Fruit fly (Drosophila melanogaster) whole organism, embryonic: ENCODE measurements around the gene CG16710.

Experiments used
- Atf6 ChIP-seq: fragments of 200-800 bp; sonication (Bioruptor generic); IDR thresholded peaks from 2 replicates; pipeline ENCODE4 v1.3.6; 2022; ENCODE audit warnings: missing biosample characterization, missing genetic modification characterization
- Bgb ChIP-seq: fragments of 200-800 bp; sonication (Bioruptor generic); IDR thresholded peaks from 2 replicates; pipeline ENCODE4 v1.3.6; 2022; ENCODE audit warnings: missing biosample characterization, missing genetic modification characterization; ENCODE audit not compliant: partially characterized antibody
- BtbVII ChIP-seq: fragments of 200-800 bp; sonication (Bioruptor generic); optimal IDR thresholded peaks from 3 replicates; lab custom pipeline; 2017; ENCODE audit warnings: missing biosample characterization, mild to moderate bottlenecking, missing genetic modification characterization
- CG10267 ChIP-seq: fragments of 200-800 bp; sonication (Bioruptor generic); optimal IDR thresholded peaks from 2 replicates; lab custom pipeline; 2018; ENCODE audit warnings: missing biosample characterization, mild to moderate bottlenecking, missing genetic modification characterization, moderate library complexity
- CG12104 ChIP-seq: fragments of 200-800 bp; sonication (Bioruptor generic); optimal IDR thresholded peaks from 3 replicates; lab custom pipeline; 2016; ENCODE audit warnings: missing biosample characterization, missing genetic modification characterization
- CG12942 ChIP-seq: fragments of 200-800 bp; sonication (Bioruptor generic); optimal IDR thresholded peaks from 3 replicates; lab custom pipeline; 2016; ENCODE audit warnings: missing biosample characterization, missing genetic modification characterization
- CG13424 ChIP-seq: fragments of 200-800 bp; sonication (Bioruptor generic); optimal IDR thresholded peaks from 2 replicates; lab custom pipeline; 2019; ENCODE audit warnings: missing biosample characterization, mild to moderate bottlenecking, missing genetic modification characterization, moderate library complexity
- CG17361 ChIP-seq: fragments of 200-800 bp; sonication (Bioruptor generic); IDR thresholded peaks from 3 replicates; pipeline ENCODE4 v1.3.6; 2022; ENCODE audit warnings: missing biosample characterization, missing genetic modification characterization
- CG17612 ChIP-seq: fragments of 200-800 bp; sonication (Bioruptor generic); IDR thresholded peaks from 2 replicates; pipeline ENCODE4 v1.3.6; 2022; ENCODE audit warnings: missing biosample characterization, missing genetic modification characterization
- CG17912 ChIP-seq: fragments of 200-800 bp; sonication (Bioruptor generic); optimal IDR thresholded peaks from 2 replicates; lab custom pipeline; 2018; ENCODE audit warnings: missing biosample characterization, mild to moderate bottlenecking, missing genetic modification characterization
- CG31224 ChIP-seq: fragments of 200-800 bp; sonication (Bioruptor generic); IDR thresholded peaks from 2 replicates; pipeline ENCODE4 v1.3.6; 2022; ENCODE audit warnings: missing biosample characterization, missing genetic modification characterization
- CG32772 ChIP-seq: fragments of 200-800 bp; sonication (Bioruptor generic); IDR thresholded peaks from 2 replicates; pipeline ENCODE4 v1.3.6; 2022; ENCODE audit warnings: missing biosample characterization, missing genetic modification characterization
- CG34376 ChIP-seq: fragments of 200-800 bp; sonication (Bioruptor generic); optimal IDR thresholded peaks from 2 replicates; lab custom pipeline; 2018; ENCODE audit warnings: missing biosample characterization, mild to moderate bottlenecking, missing genetic modification characterization
- CG43689 ChIP-seq: fragments of 200-800 bp; sonication (Bioruptor generic); IDR thresholded peaks from 2 replicates; pipeline ENCODE4 v1.3.6; 2022; ENCODE audit warnings: missing biosample characterization, missing genetic modification characterization
- CG4404 ChIP-seq: fragments of 200-800 bp; sonication (Bioruptor generic); IDR thresholded peaks from 2 replicates; pipeline ENCODE4 v1.3.6; 2022; ENCODE audit warnings: missing biosample characterization, missing genetic modification characterization
- CG9876 ChIP-seq: fragments of 200-800 bp; sonication (Bioruptor generic); optimal IDR thresholded peaks from 2 replicates; lab custom pipeline; 2016; ENCODE audit warnings: missing biosample characterization, missing genetic modification characterization
- CTCF ChIP-seq: fragments of 200-800 bp; sonication (Bioruptor generic); optimal IDR thresholded peaks from 2 replicates; lab custom pipeline; 2017; ENCODE audit warnings: missing biosample characterization, mild to moderate bottlenecking, missing genetic modification characterization, moderate library complexity
- CkIIα-i1 ChIP-seq: fragments of 200-800 bp; sonication (Bioruptor generic); IDR thresholded peaks from 2 replicates; pipeline ENCODE4 v1.3.6; 2022; ENCODE audit warnings: missing biosample characterization, missing genetic modification characterization
- Dfd ChIP-seq, 2 experiments: fragments of >200 bp; optimal IDR thresholded peaks; 2 replicates each; lab custom pipeline; 2017; ENCODE audit warnings: missing biosample characterization in 2 of 2, missing genetic modification characterization in 2 of 2
- ERR ChIP-seq: fragments of 200-800 bp; sonication (Bioruptor generic); optimal IDR thresholded peaks from 2 replicates; lab custom pipeline; 2016; ENCODE audit warnings: missing biosample characterization, missing genetic modification characterization
- Ets65A ChIP-seq: fragments of 200-800 bp; sonication (Bioruptor generic); peaks from one replicate; lab custom pipeline; 2016; ENCODE audit warnings: missing biosample characterization, missing genetic modification characterization
- Gug ChIP-seq: fragments of 200-800 bp; sonication (Bioruptor generic); IDR thresholded peaks from 4 replicates; pipeline ENCODE4 v1.3.6; 2022; ENCODE audit warnings: missing biosample characterization, missing genetic modification characterization
- H15 ChIP-seq: fragments of 200-800 bp; sonication (Bioruptor generic); IDR thresholded peaks from 3 replicates; pipeline ENCODE4 v1.3.6; 2022; ENCODE audit warnings: missing biosample characterization, missing genetic modification characterization
- Hand ChIP-seq: fragments of 200-800 bp; sonication (Bioruptor generic); optimal IDR thresholded peaks from 2 replicates; lab custom pipeline; 2017; ENCODE audit warnings: mild to moderate bottlenecking, missing biosample characterization, missing genetic modification reagents, missing genetic modification characterization
- Med ChIP-seq: fragments of 200-800 bp; sonication (Bioruptor generic); peaks from one replicate; lab custom pipeline; 2016; ENCODE audit warnings: missing biosample characterization, missing genetic modification characterization, mild to moderate bottlenecking, inconsistent platforms, moderate library complexity
- Meics ChIP-seq: fragments of 200-800 bp; sonication (Bioruptor generic); optimal IDR thresholded peaks from 2 replicates; lab custom pipeline; 2017; ENCODE audit warnings: missing biosample characterization, mild to moderate bottlenecking, missing genetic modification characterization
- NC2β ChIP-seq: fragments of 200-800 bp; sonication (Bioruptor generic); optimal IDR thresholded peaks from 2 replicates; lab custom pipeline; 2016; ENCODE audit warnings: missing biosample characterization, missing genetic modification characterization
- Ravus ChIP-seq: fragments of 200-800 bp; sonication (Bioruptor generic); IDR thresholded peaks from 2 replicates; pipeline ENCODE4 v1.3.6; 2022; ENCODE audit warnings: missing biosample characterization, missing genetic modification characterization
- Usf ChIP-seq: fragments of 200-800 bp; sonication (Bioruptor generic); optimal IDR thresholded peaks from 2 replicates; lab custom pipeline; 2017; ENCODE audit warnings: missing genotype, missing biosample characterization, missing genetic modification characterization
- cad ChIP-seq: fragments of >200 bp; optimal IDR thresholded peaks from 2 replicates; lab custom pipeline; 2017; ENCODE audit warnings: missing biosample characterization, missing genetic modification characterization
- cato ChIP-seq: fragments of 200-800 bp; sonication (Bioruptor generic); optimal IDR thresholded peaks from 2 replicates; lab custom pipeline; 2016; ENCODE audit warnings: missing biosample characterization, missing genetic modification characterization, borderline replicate concordance
- cg ChIP-seq: fragments of 200-800 bp; sonication (Bioruptor generic); optimal IDR thresholded peaks from 3 replicates; lab custom pipeline; 2019; ENCODE audit warnings: missing biosample characterization, mild to moderate bottlenecking, missing genetic modification characterization, moderate library complexity
- chinmo ChIP-seq: fragments of 200-800 bp; sonication (Bioruptor generic); IDR thresholded peaks from 4 replicates; pipeline ENCODE4 v1.3.6; 2022; ENCODE audit warnings: missing biosample characterization, missing genetic modification characterization; ENCODE audit not compliant: partially characterized antibody
- croc ChIP-seq: fragments of 200-800 bp; sonication (Bioruptor generic); conservative IDR thresholded peaks from 3 replicates; pipeline ENCODE4 v1.3.6; 2022; ENCODE audit warnings: missing biosample characterization, missing genetic modification characterization
- crp ChIP-seq, 2 experiments: fragments of 200-800 bp; sonication (Bioruptor generic); optimal IDR thresholded peaks; 2 replicates in 1 of 2; 3 replicates in 1 of 2; lab custom pipeline; 2017; ENCODE audit warnings: missing biosample characterization in 2 of 2, missing genetic modification characterization in 2 of 2, mild to moderate bottlenecking in 1 of 2, moderate library complexity in 1 of 2
- danr ChIP-seq: fragments of 200-800 bp; sonication (Bioruptor generic); IDR thresholded peaks from 2 replicates; pipeline ENCODE4 v1.3.6; 2022; ENCODE audit warnings: missing biosample characterization, missing genetic modification characterization
- fd64A ChIP-seq: fragments of 200-800 bp; sonication (Bioruptor generic); optimal IDR thresholded peaks from 3 replicates; lab custom pipeline; 2018; ENCODE audit warnings: missing biosample characterization, mild to moderate bottlenecking, missing genetic modification characterization
- insv ChIP-seq, 2 experiments: fragments of 200-800 bp; sonication (Bioruptor generic); optimal IDR thresholded peaks; 3 replicates each; lab custom pipeline; 2016 to 2018; ENCODE audit warnings: missing biosample characterization in 2 of 2, missing genetic modification characterization in 2 of 2
- inv ChIP-seq: fragments of 200-800 bp; sonication (Bioruptor generic); IDR thresholded peaks from 2 replicates; pipeline ENCODE4 v1.3.6; 2022; ENCODE audit warnings: missing biosample characterization, missing genetic modification characterization; ENCODE audit not compliant: partially characterized antibody
- jing ChIP-seq: fragments of 200-800 bp; sonication (Bioruptor generic); optimal IDR thresholded peaks from 2 replicates; lab custom pipeline; 2018; ENCODE audit warnings: missing biosample characterization, mild to moderate bottlenecking, missing genetic modification characterization
- klu ChIP-seq: fragments of 200-800 bp; sonication (Bioruptor generic); IDR thresholded peaks from 2 replicates; pipeline ENCODE4 v1.3.6; 2022; ENCODE audit warnings: missing biosample characterization, missing genetic modification characterization
- knrl ChIP-seq: fragments of 200-800 bp; sonication (Bioruptor generic); IDR thresholded peaks from 3 replicates; pipeline ENCODE4 v1.3.6; 2022; ENCODE audit warnings: missing biosample characterization, missing genetic modification characterization; ENCODE audit not compliant: partially characterized antibody
- mld ChIP-seq: fragments of 200-800 bp; sonication (Bioruptor generic); IDR thresholded peaks from 3 replicates; pipeline ENCODE4 v1.3.6; 2022; ENCODE audit warnings: missing biosample characterization, missing genetic modification characterization; ENCODE audit not compliant: partially characterized antibody
- odd ChIP-seq: fragments of 200-800 bp; sonication (Bioruptor generic); optimal IDR thresholded peaks from 2 replicates; lab custom pipeline; 2017; ENCODE audit warnings: missing biosample characterization, mild to moderate bottlenecking, missing genetic modification characterization
- pb ChIP-seq: fragments of 200-800 bp; sonication (Bioruptor generic); optimal IDR thresholded peaks from 3 replicates; lab custom pipeline; 2016; ENCODE audit warnings: missing biosample characterization, missing genetic modification characterization
- repo ChIP-seq: fragments of 200-800 bp; sonication (Bioruptor generic); optimal IDR thresholded peaks from 2 replicates; lab custom pipeline; 2016; ENCODE audit warnings: missing biosample characterization, missing genetic modification characterization
- sisA ChIP-seq: fragments of 200-800 bp; sonication (Bioruptor generic); IDR thresholded peaks from 2 replicates; pipeline ENCODE4 v1.3.6; 2022; ENCODE audit warnings: missing biosample characterization, missing genetic modification characterization
- stwl ChIP-seq: fragments of 200-800 bp; sonication (Bioruptor generic); optimal IDR thresholded peaks from 3 replicates; lab custom pipeline; 2018; ENCODE audit warnings: missing biosample characterization, mild to moderate bottlenecking, missing genetic modification characterization, moderate library complexity
- tgo ChIP-seq: fragments of 200-800 bp; sonication (Bioruptor generic); IDR thresholded peaks from 3 replicates; pipeline ENCODE4 v1.3.6; 2022; ENCODE audit warnings: missing biosample characterization, missing genetic modification characterization
- unc-4 ChIP-seq: fragments of 200-800 bp; sonication (Bioruptor generic); IDR thresholded peaks from 2 replicates; pipeline ENCODE4 v1.3.6; 2022; ENCODE audit warnings: missing biosample characterization, missing genetic modification characterization; ENCODE audit not compliant: partially characterized antibody
- vnd ChIP-seq: fragments of 200-800 bp; sonication (Bioruptor generic); IDR thresholded peaks from 3 replicates; pipeline ENCODE4 v1.3.6; 2022; ENCODE audit warnings: missing biosample characterization, missing genetic modification characterization; ENCODE audit not compliant: partially characterized antibody

The CG16710 gene

DNA sequence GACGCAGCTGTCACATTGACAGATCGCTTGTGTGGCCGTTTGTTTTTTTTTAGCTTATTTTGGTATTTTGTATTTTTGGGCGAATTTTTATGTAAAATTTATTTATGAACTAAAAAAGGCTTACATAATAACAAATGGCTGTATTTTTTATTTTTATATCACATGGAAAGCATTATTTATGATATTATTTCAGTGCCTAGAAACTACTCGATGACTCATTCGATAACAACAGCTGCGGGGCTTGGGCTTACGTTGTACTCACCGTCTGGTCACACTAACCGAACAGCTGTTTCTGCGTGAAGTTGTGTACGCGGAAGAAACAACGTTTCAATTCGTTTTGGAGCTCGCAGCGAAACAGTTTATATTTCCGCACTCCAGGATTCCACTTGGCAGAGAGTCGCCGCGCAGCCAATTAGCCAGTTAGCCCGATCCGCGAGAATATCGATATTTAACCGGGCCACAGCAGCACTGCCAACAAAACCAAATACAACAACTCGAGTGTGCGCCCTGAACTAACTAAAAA is 50.7 kb downstream of the CG16710 start, which contains the start of the genes Hmgcr and Rpn9 (continued):
- TF ChIP-seq knrl (GFP tag; lab: Robert Waterston, UW): peak; percentile 9; the same call in 1 of the 3 replicates
- no peak for TF ChIP-seq CG17612 (GFP tag; lab: Robert Waterston, UW)
- peak; percentile 83 for TF ChIP-seq Med (GFP tag; lab: Kevin White, UChicago)
- TF ChIP-seq cad: no peak
- peak; percentile 28 for TF ChIP-seq CG13424
- TF ChIP-seq Dfd (GFP tag; optimal IDR thresholded peaks at IDR 0.05; lab: Kevin White, UChicago): no peak
- no peak for TF ChIP-seq Meics (GFP tag; lab: Kevin White, UChicago)
- no peak for TF ChIP-seq Atf6 (GFP tag; lab: Robert Waterston, UW)
- TF ChIP-seq CG34376: peak; percentile 21
- TF ChIP-seq repo (GFP tag; lab: Kevin White, UChicago): no peak
- TF ChIP-seq CG4404 (GFP tag; lab: Robert Waterston, UW): no peak
- TF ChIP-seq ERR (GFP tag; lab: Kevin White, UChicago): peak; percentile 11
- peak; percentile 37 for TF ChIP-seq BtbVII (GFP tag; lab: Kevin White, UChicago)
- peak; percentile 6 for TF ChIP-seq Ets65A
- TF ChIP-seq chinmo: no peak
- TF ChIP-seq danr (GFP tag; lab: Robert Waterston, UW): no peak
- peak; percentile 55 for TF ChIP-seq NC2β (GFP tag; lab: Kevin White, UChicago)
- 0 out of 2 replicates have a peak, but pooled peaks have one; percentile 44 for TF ChIP-seq unc-4 (GFP tag; lab: Robert Waterston, UW)
- TF ChIP-seq odd (GFP tag; lab: Kevin White, UChicago): no peak
- TF ChIP-seq mld (GFP tag; lab: Robert Waterston, UW): 0 out of 3 replicates have a peak, but pooled peaks have one; percentile 64
- no peak for TF ChIP-seq tgo (GFP tag; lab: Robert Waterston, UW)
- TF ChIP-seq CG9876: no peak
- no peak for TF ChIP-seq Ravus (GFP tag; lab: Robert Waterston, UW)
- TF ChIP-seq CG17361 (GFP tag; lab: Robert Waterston, UW): peak; percentile 41; the same call in 1 of the 3 replicates
- TF ChIP-seq vnd (GFP tag; lab: Robert Waterston, UW): no peak
- TF ChIP-seq CTCF (GFP tag; lab: Kevin White, UChicago): peak; percentile 58
- TF ChIP-seq CG12942 (GFP tag; lab: Kevin White, UChicago): no peak
- TF ChIP-seq CG32772 (GFP tag; lab: Robert Waterston, UW): no peak
- TF ChIP-seq Hand (GFP tag; lab: Kevin White, UChicago): no peak
- TF ChIP-seq CG43689 (GFP tag; lab: Robert Waterston, UW): no peak
- no peak for TF ChIP-seq CkIIα-i1 (GFP tag; lab: Robert Waterston, UW)
- TF ChIP-seq H15 (GFP tag; lab: Robert Waterston, UW): no peak
- TF ChIP-seq CG10267: peak; percentile 68
- TF ChIP-seq insv (GFP tag; optimal IDR thresholded peaks at IDR 0.05; lab: Kevin White, UChicago): peak in 1 of 2 experiments; percentile 65
- no peak for TF ChIP-seq fd64A (GFP tag; lab: Kevin White, UChicago)
- TF ChIP-seq cato (GFP tag; lab: Kevin White, UChicago): no peak
- TF ChIP-seq pb (GFP tag; lab: Kevin White, UChicago): no peak
- TF ChIP-seq croc (GFP tag; lab: Robert Waterston, UW): no peak
- peak; percentile 95 for TF ChIP-seq stwl (tag; lab: Kevin White, UChicago)
- no peak for TF ChIP-seq cg
- TF ChIP-seq Usf (GFP tag; lab: Kevin White, UChicago): no peak
- TF ChIP-seq inv: no peak
- TF ChIP-seq Bgb (GFP tag; lab: Robert Waterston, UW): peak; percentile 31; the same call in 1 of the 2 replicates
- peak; percentile 85 to 98 for TF ChIP-seq crp (GFP tag; optimal IDR thresholded peaks at IDR 0.05; lab: Kevin White, UChicago)
- no peak for TF ChIP-seq jing (GFP tag; lab: Kevin White, UChicago)
- TF ChIP-seq sisA: no peak
- no peak for TF ChIP-seq klu (GFP tag; lab: Robert Waterston, UW)
- TF ChIP-seq CG17912: no peak
- TF ChIP-seq Gug (GFP tag; lab: Robert Waterston, UW): no peak
- TF ChIP-seq CG31224 (GFP tag; lab: Robert Waterston, UW): no peak
- TF ChIP-seq CG12104: no peak
